Worm (Caenorhabditis elegans): ENCODE data around the gene srd-27.
"Not testable (repeated sequence)": the region's sequence is repeated elsewhere in the genome, so short reads cannot be mapped to it uniquely, and the experiment has no call there.

Gene srd-27

DNA sequence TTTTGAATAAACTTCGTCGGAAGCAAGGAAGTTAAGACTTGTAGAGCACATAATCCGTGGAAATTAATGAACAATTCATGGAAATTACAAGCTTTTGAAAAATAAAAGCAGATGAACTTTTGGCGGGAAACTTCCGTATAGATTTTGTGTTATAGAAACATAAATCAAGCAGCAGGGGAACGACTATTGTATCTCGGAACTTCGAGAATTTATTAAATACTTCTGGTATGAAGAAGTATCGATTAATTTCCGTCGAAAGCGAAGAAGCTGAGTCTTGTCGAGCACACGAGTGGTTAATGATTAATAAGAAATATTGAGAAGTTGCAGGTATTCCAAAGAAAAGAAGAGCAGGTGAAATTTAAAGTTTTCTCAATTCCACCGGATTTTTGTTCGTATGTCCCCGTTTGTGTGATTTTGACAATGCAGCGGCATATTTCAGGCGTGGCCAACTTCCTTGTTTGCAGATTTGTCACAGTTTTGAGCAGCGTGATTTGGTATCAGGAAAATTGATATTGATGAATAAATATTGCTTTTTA, 47.2 kb downstream of the srd-27 start, which contains the start of gene srh-147:
TSS of gene srh-147 (minus strand) at position 51 of the 536 bp plus-strand sequence.
- TF ChIP-seq nfya-1 (tag; optimal IDR thresholded peaks at IDR 0.05; ENCODE audit: insufficient read depth); aly-2 (tag; optimal IDR thresholded peaks at IDR 0.05); lin-39 (tag; optimal IDR thresholded peaks at IDR 0.05): not testable (repeated sequence)
